Worm (Caenorhabditis elegans) whole organism, young adult: Measurements from ENCODE around the gene irld-4.

Source experiments
- B0035.1 ChIP-seq: sonication (generic microtip); optimal IDR thresholded peaks from 2 replicates; lab custom pipeline; 2016; ENCODE audit warnings: missing genetic modification characterization, mild to moderate bottlenecking, missing compliant biosample characterization, missing genotype, missing genetic modification reagents
- akir-1 ChIP-seq: fragments of 200-800 bp; sonication (Bioruptor generic); optimal IDR thresholded peaks from 2 replicates; lab custom pipeline; 2018; ENCODE audit warnings: mild to moderate bottlenecking, missing genetic modification characterization, moderate library complexity, missing compliant biosample characterization
- attf-6 ChIP-seq: fragments of 200-800 bp; sonication (Bioruptor generic); IDR thresholded peaks from 2 replicates; pipeline ENCODE4 v1.3.6; 2022; ENCODE audit warnings: missing genetic modification reagents, missing genetic modification characterization, missing compliant biosample characterization
- cebp-2 ChIP-seq: fragments of 200-800 bp; sonication (Bioruptor generic); IDR thresholded peaks from 2 replicates; pipeline ENCODE4 v1.3.6; 2022; ENCODE audit warnings: missing genetic modification characterization, missing compliant biosample characterization
- die-1 ChIP-seq: sonication (generic microtip); optimal IDR thresholded peaks from 2 replicates; lab custom pipeline; 2016; ENCODE audit warnings: missing genotype, mild to moderate bottlenecking, missing genetic modification characterization, missing compliant biosample characterization
- efl-1 ChIP-seq: fragments of 150-350 bp; optimal IDR thresholded peaks from 2 replicates; lab custom pipeline; 2014; ENCODE audit warnings: missing biosample characterization, missing genetic modification reagents, missing genetic modification characterization
- lag-1 ChIP-seq: fragments of 200-800 bp; sonication (Bioruptor generic); IDR thresholded peaks from 2 replicates; pipeline ENCODE4 v1.3.6; 2022; ENCODE audit warnings: missing genetic modification reagents, missing genetic modification characterization, missing compliant biosample characterization
- lin-40 ChIP-seq: sonication (generic microtip); optimal IDR thresholded peaks from 2 replicates; lab custom pipeline; 2016; ENCODE audit warnings: missing genetic modification characterization, mild to moderate bottlenecking, missing compliant biosample characterization, missing genotype, missing genetic modification reagents
- pha-4 ChIP-seq: fragments of 150-350 bp; sonication (generic microtip); optimal IDR thresholded peaks from 2 replicates; lab custom pipeline; 2014; ENCODE audit warnings: missing biosample characterization, missing genetic modification reagents, missing genetic modification characterization
- rpc-1 ChIP-seq, 2 experiments: fragments of 150-350 bp in 1 of 2; sonication (generic microtip) in 1 of 2; optimal IDR thresholded peaks; 2 replicates each; lab custom pipeline; 2014 to 2018; ENCODE audit warnings: missing biosample characterization in 1 of 2, missing genetic modification characterization in 1 of 2, missing genetic modification reagents in 1 of 2, missing genotype in 1 of 2
- tlf-1 ChIP-seq: fragments of 200-800 bp; sonication (Bioruptor generic); optimal IDR thresholded peaks from 2 replicates; lab custom pipeline; 2018; ENCODE audit warnings: mild to moderate bottlenecking, missing genetic modification characterization, missing compliant biosample characterization

DNA sequence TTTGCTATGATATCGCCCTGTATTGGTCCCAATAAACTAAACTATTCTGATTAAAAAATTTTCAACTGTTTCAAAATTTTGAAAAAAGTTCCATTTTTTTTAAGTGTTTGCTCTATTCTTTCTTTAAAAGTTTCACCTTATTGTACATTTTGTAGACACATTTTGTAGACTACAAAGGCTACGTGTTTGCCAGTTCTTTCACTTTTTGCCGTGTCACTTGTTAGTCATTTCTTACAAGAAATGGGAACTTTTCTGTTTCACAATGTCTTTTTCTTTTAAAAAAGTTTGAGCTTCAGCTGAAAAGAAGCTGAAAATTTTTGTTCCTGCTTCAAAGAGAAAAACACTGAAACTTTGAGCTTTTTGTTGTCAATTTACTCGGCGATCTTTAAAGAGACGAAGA is 15.8 kb upstream of the irld-4 start:
- no peak for TF ChIP-seq lag-1
- TF ChIP-seq lin-40 (tag; lab: Kevin White, UChicago): no peak
- no peak for TF ChIP-seq cebp-2
- TF ChIP-seq pha-4 (tag; lab: Kevin White, UChicago): no peak
- TF ChIP-seq akir-1: no peak
- TF ChIP-seq tlf-1: no peak
- no peak for TF ChIP-seq rpc-1 (optimal IDR thresholded peaks at IDR 0.05; lab: Kevin White, UChicago)
- no peak for TF ChIP-seq rpc-1 (tag; optimal IDR thresholded peaks at IDR 0.05; lab: Kevin White, UChicago)
- TF ChIP-seq efl-1 (GFP tag; lab: Kevin White, UChicago): no peak
- no peak for TF ChIP-seq die-1
- no peak for TF ChIP-seq B0035.1 (tag; lab: Kevin White, UChicago)
- TF ChIP-seq attf-6 (GFP tag; lab: Robert Waterston, UW): no peak
